Worm (Caenorhabditis elegans) whole organism, L4 larva: Measurements from ENCODE around the gene arx-5.

ENCODE experiments used
- D1046.2 ChIP-seq: fragments of 200-800 bp; sonication (Bioruptor generic); IDR thresholded peaks from 2 replicates; pipeline ENCODE4 v1.3.6; 2022; ENCODE audit warnings: missing genetic modification characterization, missing compliant biosample characterization
- F44E2.7 ChIP-seq: fragments of 200-800 bp; sonication (Bioruptor generic); IDR thresholded peaks from 2 replicates; pipeline ENCODE4 v2.1.2; 2022; ENCODE audit warnings: missing genetic modification characterization, missing compliant biosample characterization
- F49E8.2 ChIP-seq: sonication (generic microtip); optimal IDR thresholded peaks from 2 replicates; lab custom pipeline; 2016; ENCODE audit warnings: missing compliant biosample characterization, mild to moderate bottlenecking, missing genetic modification characterization, borderline replicate concordance
- T20F7.1 ChIP-seq: fragments of 200-800 bp; sonication (Bioruptor generic); optimal IDR thresholded peaks from 2 replicates; lab custom pipeline; 2018; ENCODE audit warnings: mild to moderate bottlenecking, missing genetic modification characterization, missing compliant biosample characterization
- Y75B8A.6 ChIP-seq: fragments of 200-800 bp; sonication (Bioruptor generic); IDR thresholded peaks from 2 replicates; pipeline ENCODE4 v1.3.6; 2022; ENCODE audit warnings: missing genetic modification reagents, missing genetic modification characterization, missing compliant biosample characterization
- arid-1 ChIP-seq: fragments of 200-800 bp; sonication (Bioruptor generic); conservative IDR thresholded peaks from 2 replicates; pipeline ENCODE4 v1.3.6; 2022; ENCODE audit warnings: missing genetic modification reagents, missing genetic modification characterization, missing compliant biosample characterization
- ceh-20 ChIP-seq: fragments of 200-800 bp; sonication (Bioruptor generic); IDR thresholded peaks from 2 replicates; pipeline ENCODE4 v1.3.6; 2022; ENCODE audit warnings: missing genetic modification reagents, missing genetic modification characterization, missing compliant biosample characterization
- ceh-28 ChIP-seq: fragments of 150-350 bp; optimal IDR thresholded peaks from 2 replicates; lab custom pipeline; 2014; ENCODE audit warnings: missing biosample characterization, missing genetic modification reagents, missing genetic modification characterization
- ceh-32 ChIP-seq: sonication (generic microtip); optimal IDR thresholded peaks from 2 replicates; lab custom pipeline; 2016; ENCODE audit warnings: mild to moderate bottlenecking, missing genetic modification characterization, missing compliant biosample characterization; ENCODE audit not compliant: poor library complexity
- cey-2 ChIP-seq: sonication (generic microtip); optimal IDR thresholded peaks from 3 replicates; lab custom pipeline; 2017; ENCODE audit warnings: missing genetic modification characterization, mild to moderate bottlenecking, missing compliant biosample characterization, antibody characterized with exemption, borderline replicate concordance; ENCODE audit not compliant: insufficient read depth
- ctbp-1 ChIP-seq: fragments of 200-800 bp; sonication (Bioruptor generic); IDR thresholded peaks from 2 replicates; pipeline ENCODE4 v1.3.6; 2022; ENCODE audit warnings: missing genetic modification reagents, missing genetic modification characterization, missing compliant biosample characterization
- daf-12 ChIP-seq: fragments of 150-350 bp; optimal IDR thresholded peaks from 2 replicates; lab custom pipeline; 2014; ENCODE audit warnings: missing biosample characterization, missing genetic modification reagents, missing genetic modification characterization
- daf-16 ChIP-seq, 3 experiments: sonication (generic microtip); optimal IDR thresholded peaks; 2 replicates each; lab custom pipeline; 2016 to 2017; ENCODE audit warnings: missing genetic modification characterization in 3 of 3, missing genetic modification reagents in 3 of 3, mild to moderate bottlenecking in 2 of 3, missing compliant biosample characterization in 2 of 3, missing biosample characterization in 1 of 3, moderate library complexity in 1 of 3
- daf-19 ChIP-seq: fragments of 200-800 bp; sonication (Bioruptor generic); conservative IDR thresholded peaks from 2 replicates; pipeline ENCODE4 v1.3.6; 2022; ENCODE audit warnings: missing genetic modification characterization, missing compliant biosample characterization
- dpl-1 ChIP-seq: fragments of 150-350 bp; optimal IDR thresholded peaks from 2 replicates; lab custom pipeline; 2014; ENCODE audit warnings: missing biosample characterization, missing genetic modification reagents, missing genetic modification characterization
- dve-1 ChIP-seq: sonication (generic microtip); optimal IDR thresholded peaks from 2 replicates; lab custom pipeline; 2017; ENCODE audit warnings: antibody characterized with exemption, mild to moderate bottlenecking, missing genetic modification characterization, missing compliant biosample characterization; ENCODE audit not compliant: insufficient read depth
- egl-27 ChIP-seq: sonication (generic microtip); optimal IDR thresholded peaks from 3 replicates; lab custom pipeline; 2017; ENCODE audit warnings: missing biosample characterization, missing genetic modification reagents, missing genetic modification characterization
- fos-1 ChIP-seq: fragments of 150-350 bp; optimal IDR thresholded peaks from 2 replicates; lab custom pipeline; 2014; ENCODE audit warnings: missing biosample characterization, missing genetic modification characterization
- gei-8 ChIP-seq: fragments of 200-800 bp; sonication (Bioruptor generic); optimal IDR thresholded peaks from 2 replicates; lab custom pipeline; 2018; ENCODE audit warnings: mild to moderate bottlenecking, missing genetic modification characterization, missing compliant biosample characterization
- hif-1 ChIP-seq, 2 experiments: sonication (generic microtip); optimal IDR thresholded peaks; 2 replicates each; lab custom pipeline; 2016 to 2017; ENCODE audit warnings: missing compliant biosample characterization in 2 of 2, missing genetic modification characterization in 2 of 2, missing genetic modification reagents in 2 of 2, missing genotype in 2 of 2, mild to moderate bottlenecking in 1 of 2
- lin-13 ChIP-seq: fragments of 150-350 bp; optimal IDR thresholded peaks from 2 replicates; lab custom pipeline; 2014; ENCODE audit warnings: missing biosample characterization, missing genetic modification reagents, missing genetic modification characterization
- madf-5 ChIP-seq, 2 experiments: fragments of 200-800 bp; sonication (Bioruptor generic); IDR thresholded peaks; 2 replicates each; pipeline ENCODE4 v1.3.6; 2022; ENCODE audit warnings: missing compliant biosample characterization in 2 of 2, missing genetic modification characterization in 2 of 2
- mep-1 ChIP-seq: fragments of 150-350 bp; sonication (generic microtip); optimal IDR thresholded peaks from 3 replicates; lab custom pipeline; 2014; ENCODE audit warnings: missing biosample characterization, missing genetic modification characterization
- mes-2 ChIP-seq: sonication (generic microtip); optimal IDR thresholded peaks from 2 replicates; lab custom pipeline; 2016; ENCODE audit warnings: missing genotype, mild to moderate bottlenecking, missing genetic modification characterization, missing compliant biosample characterization; ENCODE audit not compliant: poor library complexity, severe bottlenecking
- mxl-2 ChIP-seq: fragments of 200-800 bp; sonication (Bioruptor generic); conservative IDR thresholded peaks from 2 replicates; pipeline ENCODE4 v1.3.6; 2022; ENCODE audit warnings: missing genetic modification reagents, missing genetic modification characterization, missing compliant biosample characterization
- mxl-3 ChIP-seq: fragments of 200-800 bp; sonication (Bioruptor generic); optimal IDR thresholded peaks from 2 replicates; lab custom pipeline; 2018; ENCODE audit warnings: mild to moderate bottlenecking, missing genetic modification characterization, missing compliant biosample characterization
- nhr-102 ChIP-seq: sonication (generic microtip); optimal IDR thresholded peaks from 2 replicates; lab custom pipeline; 2016; ENCODE audit warnings: mild to moderate bottlenecking, missing genetic modification characterization, moderate library complexity, missing compliant biosample characterization
- nhr-111 ChIP-seq: fragments of 200-800 bp; sonication (Bioruptor generic); optimal IDR thresholded peaks from 2 replicates; lab custom pipeline; 2018; ENCODE audit warnings: mild to moderate bottlenecking, missing genetic modification characterization, missing compliant biosample characterization
- nhr-237 ChIP-seq: sonication (generic microtip); optimal IDR thresholded peaks from 2 replicates; lab custom pipeline; 2017; ENCODE audit warnings: missing biosample characterization, missing genetic modification characterization
- nhr-28 ChIP-seq: fragments of 150-350 bp; optimal IDR thresholded peaks from 2 replicates; lab custom pipeline; 2014; ENCODE audit warnings: missing biosample characterization, missing genetic modification characterization
- nhr-41 ChIP-seq: fragments of 200-800 bp; sonication (Bioruptor generic); IDR thresholded peaks from 2 replicates; pipeline ENCODE4 v1.3.6; 2022; ENCODE audit warnings: missing genetic modification reagents, missing genetic modification characterization, missing compliant biosample characterization
- nhr-6 ChIP-seq: fragments of 150-350 bp; optimal IDR thresholded peaks from 2 replicates; lab custom pipeline; 2014; ENCODE audit warnings: missing biosample characterization, missing genetic modification characterization
- nhr-76 ChIP-seq: fragments of 150-350 bp; optimal IDR thresholded peaks from 2 replicates; lab custom pipeline; 2014; ENCODE audit warnings: missing biosample characterization, missing genetic modification characterization
- pha-4 ChIP-seq, 2 experiments: fragments of 150-350 bp in 1 of 2; fragments of 200-800 bp in 1 of 2; sonication (Bioruptor generic) in 1 of 2; IDR thresholded peaks in 1 of 2; optimal IDR thresholded peaks in 1 of 2; 2 replicates each; pipeline versions ENCODE4 v1.3.6 to Lab custom; 2014 to 2022; ENCODE audit warnings: missing genetic modification characterization in 2 of 2, missing genetic modification reagents in 2 of 2, missing biosample characterization in 1 of 2, missing compliant biosample characterization in 1 of 2
- php-3 ChIP-seq: fragments of 200-800 bp; sonication (Bioruptor generic); IDR thresholded peaks from 2 replicates; pipeline ENCODE4 v1.3.6; 2022; ENCODE audit warnings: missing genetic modification reagents, missing genetic modification characterization, missing compliant biosample characterization
- rbr-2 ChIP-seq: sonication (generic microtip); optimal IDR thresholded peaks from 2 replicates; lab custom pipeline; 2016; ENCODE audit warnings: missing genotype, missing genetic modification characterization, missing compliant biosample characterization
- set-16 ChIP-seq: fragments of 200-800 bp; sonication (Bioruptor generic); IDR thresholded peaks from 2 replicates; pipeline ENCODE4 v1.3.6; 2022; ENCODE audit warnings: missing genetic modification reagents, missing genetic modification characterization, missing compliant biosample characterization
- skn-1 ChIP-seq: fragments of 150-350 bp; optimal IDR thresholded peaks from 2 replicates; lab custom pipeline; 2014; ENCODE audit warnings: missing biosample characterization, missing genetic modification characterization
- snpc-1.2 ChIP-seq: fragments of 200-800 bp; sonication (Bioruptor generic); IDR thresholded peaks from 2 replicates; pipeline ENCODE4 v1.3.6; 2022; ENCODE audit warnings: missing genetic modification reagents, missing genetic modification characterization, missing compliant biosample characterization
- snpc-4 ChIP-seq: fragments of 150-350 bp; optimal IDR thresholded peaks from 2 replicates; lab custom pipeline; 2014; ENCODE audit warnings: missing biosample characterization, missing genetic modification characterization
- spr-1 ChIP-seq: sonication (generic microtip); optimal IDR thresholded peaks from 2 replicates; lab custom pipeline; 2016; ENCODE audit warnings: mild to moderate bottlenecking, missing genetic modification characterization, missing compliant biosample characterization
- spr-3 ChIP-seq: fragments of 200-800 bp; sonication (Bioruptor generic); optimal IDR thresholded peaks from 2 replicates; lab custom pipeline; 2018; ENCODE audit warnings: mild to moderate bottlenecking, missing genetic modification characterization, missing compliant biosample characterization
- tag-97 ChIP-seq: fragments of 200-800 bp; sonication (Bioruptor generic); IDR thresholded peaks from 2 replicates; pipeline ENCODE4 v1.3.6; 2022; ENCODE audit warnings: missing genetic modification characterization, missing compliant biosample characterization
- tra-1 ChIP-seq: fragments of 200-800 bp; sonication (Bioruptor generic); IDR thresholded peaks from 2 replicates; pipeline ENCODE4 v1.3.6; 2022; ENCODE audit warnings: missing genetic modification reagents, missing genetic modification characterization, missing compliant biosample characterization
- unc-62 ChIP-seq, 3 experiments: fragments of 150-350 bp in 1 of 3; sonication (generic microtip); optimal IDR thresholded peaks in 2 of 3; peaks in 1 of 3; 1 replicate in 1 of 3; 2 replicates in 2 of 3; lab custom pipeline; 2014 to 2017; ENCODE audit warnings: missing biosample characterization in 3 of 3, missing genetic modification characterization in 3 of 3, missing genetic modification reagents in 3 of 3, missing genotype in 1 of 3
- zag-1 ChIP-seq: fragments of 150-350 bp; optimal IDR thresholded peaks from 2 replicates; lab custom pipeline; 2014; ENCODE audit warnings: missing biosample characterization, missing genetic modification characterization
- zip-11 ChIP-seq: fragments of 200-800 bp; sonication (Bioruptor generic); IDR thresholded peaks from 2 replicates; pipeline ENCODE4 v1.3.6; 2022; ENCODE audit warnings: missing genetic modification characterization, missing compliant biosample characterization
- zip-2 ChIP-seq: fragments of 150-350 bp; optimal IDR thresholded peaks from 2 replicates; lab custom pipeline; 2014; ENCODE audit warnings: missing biosample characterization, missing genetic modification characterization
- ztf-11 ChIP-seq: fragments of 150-350 bp; optimal IDR thresholded peaks from 2 replicates; lab custom pipeline; 2014; ENCODE audit warnings: missing biosample characterization, missing genetic modification characterization
- ztf-7 ChIP-seq: fragments of 150-350 bp; optimal IDR thresholded peaks from 2 replicates; lab custom pipeline; 2014; ENCODE audit warnings: missing biosample characterization, missing genetic modification characterization

Gene arx-5

DNA sequence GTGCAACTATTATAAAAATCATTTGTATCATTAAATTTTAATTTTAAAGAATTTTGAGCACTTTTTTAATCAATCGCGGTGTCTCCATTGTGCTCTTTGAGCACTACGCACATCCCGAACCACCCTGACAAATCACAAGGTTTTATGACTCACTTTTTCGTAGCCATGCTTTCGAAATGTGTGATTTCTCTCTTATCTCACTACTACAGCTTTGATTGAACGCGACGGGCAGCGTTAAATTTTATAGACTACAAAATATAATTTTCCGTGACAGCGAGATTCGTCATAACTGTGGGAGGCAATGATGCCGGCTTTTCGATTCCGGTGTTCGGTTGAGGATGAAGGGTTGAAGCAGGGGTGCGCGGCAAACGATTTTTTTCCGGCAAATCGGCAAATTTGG, 31.8 kb upstream of the arx-5 start:
- TF ChIP-seq spr-3 (GFP tag; lab: Kevin White, UChicago) (no peak), ceh-20 (GFP tag; lab: Robert Waterston, UW) (no peak), mxl-3 (GFP tag; lab: Kevin White, UChicago) (peak; percentile 28), egl-27 (tag; lab: Kevin White, UChicago) (no peak), zip-11 (GFP tag; lab: Robert Waterston, UW) (no peak), lin-13 (GFP tag; lab: Kevin White, UChicago) (no peak), tra-1 (GFP tag; lab: Robert Waterston, UW) (0 out of 2 replicates have a peak, but pooled peaks have one; percentile 18), nhr-102 (tag; lab: Kevin White, UChicago) (peak; percentile 28), ceh-28 (no peak), hif-1 (tag; optimal IDR thresholded peaks at IDR 0.05; lab: Kevin White, UChicago) (no peak), daf-12 (tag; lab: Kevin White, UChicago) (no peak), zip-2 (tag; lab: Kevin White, UChicago) (no peak), T20F7.1 (GFP tag; lab: Kevin White, UChicago) (no peak), nhr-6 (tag; lab: Kevin White, UChicago) (no peak), madf-5 (GFP tag; IDR thresholded peaks at IDR 0.05; lab: Robert Waterston, UW) (no peak), nhr-76 (no peak), mes-2 (tag; lab: Kevin White, UChicago) (peak; percentile 20), D1046.2 (no peak), cey-2 (tag; lab: Kevin White, UChicago) (no peak), ceh-32 (tag; lab: Kevin White, UChicago) (no peak), skn-1 (tag; lab: Kevin White, UChicago) (no peak), nhr-237 (tag; lab: Kevin White, UChicago) (no peak), unc-62 (GFP tag; optimal IDR thresholded peaks at IDR 0.05 in 1 of 2; lab: Kevin White, UChicago) (no peak), unc-62 (tag; optimal IDR thresholded peaks at IDR 0.05; lab: Kevin White, UChicago) (no peak), daf-19 (GFP tag; lab: Robert Waterston, UW) (no peak), rbr-2 (tag; lab: Kevin White, UChicago) (no peak), zag-1 (tag; lab: Kevin White, UChicago) (no peak), F44E2.7 (GFP tag; lab: Robert Waterston, UW) (no peak), tag-97 (GFP tag; lab: Robert Waterston, UW) (no peak), dpl-1 (GFP tag; lab: Kevin White, UChicago) (no peak), set-16 (GFP tag; lab: Robert Waterston, UW) (no peak), nhr-28 (tag; lab: Kevin White, UChicago) (peak; percentile 100), F49E8.2 (tag; lab: Kevin White, UChicago) (no peak), ztf-11 (tag; lab: Kevin White, UChicago) (no peak), ztf-7 (tag; lab: Kevin White, UChicago) (no peak), arid-1 (GFP tag; lab: Robert Waterston, UW) (no peak), mep-1 (no peak), gei-8 (GFP tag; lab: Kevin White, UChicago) (no peak), spr-1 (no peak), dve-1 (tag; lab: Kevin White, UChicago) (peak; percentile 68), mxl-2 (GFP tag; lab: Robert Waterston, UW) (no peak), fos-1 (tag; lab: Kevin White, UChicago) (no peak), nhr-111 (GFP tag; lab: Kevin White, UChicago) (no peak), snpc-1.2 (GFP tag; lab: Robert Waterston, UW) (no peak), ctbp-1 (GFP tag; lab: Robert Waterston, UW) (no peak), pha-4 (GFP tag; IDR thresholded peaks at IDR 0.05; lab: Robert Waterston, UW) (no peak), pha-4 (tag; optimal IDR thresholded peaks at IDR 0.05; lab: Kevin White, UChicago) (no peak), nhr-41 (0 out of 2 replicates have a peak, but pooled peaks have one; percentile 21), snpc-4 (tag; lab: Kevin White, UChicago) (no peak), daf-16 (GFP tag; optimal IDR thresholded peaks at IDR 0.05; lab: Kevin White, UChicago) (no peak), daf-16 (tag; optimal IDR thresholded peaks at IDR 0.05; lab: Kevin White, UChicago) (no peak), Y75B8A.6 (GFP tag; lab: Robert Waterston, UW) (no peak), php-3 (GFP tag; lab: Robert Waterston, UW) (peak; percentile 24; the same call in 1 of the 2 replicates)
